Worm (Caenorhabditis elegans): ENCODE data around the gene C04A11.2.

The C04A11.2 gene

DNA sequence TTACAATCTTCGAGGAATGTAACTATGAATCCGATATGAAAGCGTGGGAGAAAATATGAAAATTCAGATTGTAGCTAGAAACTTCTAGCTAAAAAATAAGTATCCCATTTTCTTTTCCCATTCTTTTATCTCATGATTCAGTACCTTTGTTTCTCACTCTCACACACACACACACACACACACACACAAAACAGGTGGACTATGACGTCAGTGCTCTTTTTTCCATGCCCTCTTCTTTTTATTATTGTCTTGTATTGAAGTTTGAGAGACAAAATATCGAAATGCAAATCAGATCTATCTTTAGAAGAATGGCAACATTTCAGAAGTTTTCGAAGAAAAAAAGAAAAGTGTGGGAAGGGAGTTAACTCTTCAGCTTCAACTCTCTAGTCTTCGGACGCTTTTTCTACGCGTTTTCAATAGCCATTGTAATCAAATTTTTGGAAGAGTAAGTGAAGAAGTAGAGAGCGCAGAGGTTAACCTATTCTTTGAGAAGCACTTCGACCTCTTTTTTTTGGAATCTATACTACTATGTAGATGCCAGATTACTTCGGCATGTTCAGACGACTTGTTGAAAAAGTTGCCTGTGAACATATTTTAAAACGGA lies 34.6 kb downstream of the C04A11.2 start:
- no peak for TF ChIP-seq zfh-2 (GFP tag; conservative IDR thresholded peaks at IDR 0.05)
- TF ChIP-seq nfya-1 (tag; optimal IDR thresholded peaks at IDR 0.05; ENCODE audit: borderline replicate concordance, insufficient read depth), result no peak
- TF ChIP-seq ztf-28 (GFP tag; IDR thresholded peaks at IDR 0.05), result no peak
- no peak for TF ChIP-seq Y79H2A.3 (GFP tag; conservative IDR thresholded peaks at IDR 0.05)
- TF ChIP-seq atf-7 (tag; optimal IDR thresholded peaks at IDR 0.05), result no peak
- no peak for TF ChIP-seq hlh-26 (GFP tag; conservative IDR thresholded peaks at IDR 0.05)
- TF ChIP-seq F10E7.11 (tag; optimal IDR thresholded peaks at IDR 0.05), result no peak
- TF ChIP-seq gei-17 (GFP tag; optimal IDR thresholded peaks at IDR 0.05), result no peak
- no peak for TF ChIP-seq lin-40 (tag; optimal IDR thresholded peaks at IDR 0.05)

DNA sequence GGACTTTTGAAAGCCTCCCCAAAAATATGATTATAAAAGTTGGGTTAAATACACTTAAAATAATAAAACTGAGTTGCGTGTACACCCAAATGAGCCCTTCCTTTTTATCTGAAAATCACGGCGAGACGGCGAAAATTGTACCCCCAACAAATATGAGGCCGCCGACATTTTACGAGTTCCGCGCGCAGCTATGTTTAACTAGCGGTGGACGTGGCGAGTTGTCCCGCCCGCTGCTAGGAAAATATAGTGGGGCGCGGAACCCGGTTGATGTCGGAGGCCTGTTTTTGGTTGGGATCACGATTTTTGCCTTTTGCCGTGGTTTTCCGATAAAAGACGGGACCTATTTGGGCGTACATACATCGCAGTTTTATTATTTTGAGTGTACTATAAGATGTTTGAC lies 35.6 kb downstream of the C04A11.2 start:
- TF ChIP-seq snpc-4 (GFP tag; optimal IDR thresholded peaks at IDR 0.05), result no peak
- TF ChIP-seq snpc-4 (tag; optimal IDR thresholded peaks at IDR 0.05), result peak in 2 of 4 experiments; percentile 82 to 88
- no peak for TF ChIP-seq T26A5.8 (tag; optimal IDR thresholded peaks at IDR 0.05)
- peak; percentile 13; the same call in 1 of the 2 replicates for TF ChIP-seq hmg-1.2 (GFP tag; IDR thresholded peaks at IDR 0.05)
- no peak for TF ChIP-seq mcd-1 (GFP tag; IDR thresholded peaks at IDR 0.05)

DNA sequence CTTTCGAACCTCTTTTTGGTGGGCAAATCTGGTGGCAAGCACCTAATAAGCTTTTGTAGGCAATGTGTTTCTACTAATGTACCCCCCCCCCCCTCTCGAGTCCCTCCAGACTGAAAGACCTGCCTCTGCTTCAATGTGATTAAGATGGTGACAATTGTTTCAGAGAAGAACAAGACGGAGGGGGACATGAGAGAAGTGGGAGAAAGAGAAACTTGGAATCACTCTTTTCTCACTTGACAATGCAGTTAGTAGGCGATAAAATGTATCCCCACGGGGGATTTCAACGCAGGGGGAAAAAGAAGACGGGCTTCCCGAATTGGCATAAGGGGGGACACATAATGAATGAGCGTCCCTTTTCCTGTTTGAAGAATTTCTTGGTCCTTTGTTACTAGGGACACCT lies 36.4 kb downstream of the C04A11.2 start:
- TF ChIP-seq aptf-2 (GFP tag; conservative IDR thresholded peaks at IDR 0.05), result 0 out of 2 replicates have a peak, but pooled peaks have one; percentile 20
- 0 out of 2 replicates have a peak, but pooled peaks have one; percentile 34 for TF ChIP-seq hsf-1 (GFP tag; IDR thresholded peaks at IDR 0.05)
- no peak for TF ChIP-seq F10E7.11 (tag; optimal IDR thresholded peaks at IDR 0.05)

DNA sequence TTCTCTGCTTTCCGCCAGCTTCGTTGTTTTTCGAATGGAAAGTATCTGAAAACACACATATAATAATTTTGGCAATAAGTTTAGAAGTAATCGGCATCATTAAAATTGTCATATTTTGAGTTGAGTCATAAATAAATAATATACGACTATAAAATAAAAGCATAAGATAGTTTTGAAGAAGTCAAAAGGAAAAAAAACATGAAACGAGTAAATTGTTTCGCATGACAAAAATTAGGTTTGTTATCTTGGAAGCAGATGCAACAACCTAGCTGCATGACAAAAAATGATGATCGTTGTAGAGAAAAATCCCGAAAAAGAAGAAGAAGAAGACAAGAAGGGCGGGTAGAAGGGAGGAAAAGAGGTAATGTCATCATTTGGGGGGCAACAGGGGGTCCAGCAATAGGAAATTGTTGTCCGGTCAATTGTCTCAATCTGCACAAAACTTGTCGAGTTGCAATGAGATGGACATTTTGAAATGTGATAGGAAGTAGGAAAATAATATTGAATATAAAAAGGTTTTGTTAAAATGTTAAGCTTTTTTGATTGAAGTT lies 37.4 kb downstream of the C04A11.2 start, which contains the start of gene nlg-1:
Gene nlg-1 (minus strand): TSS at position 51 of the 551 bp plus-strand sequence.
- TF ChIP-seq bed-2 (GFP tag; IDR thresholded peaks at IDR 0.05) (no peak), zfh-2 (GFP tag; conservative IDR thresholded peaks at IDR 0.05) (no peak), gei-17 (GFP tag; optimal IDR thresholded peaks at IDR 0.05) (no peak), cebp-2 (GFP tag; IDR thresholded peaks at IDR 0.05) (no peak), egrh-3 (GFP tag; IDR thresholded peaks at IDR 0.05) (no peak), cebp-1 (GFP tag; IDR thresholded peaks at IDR 0.05) (no peak), cebp-1 (tag; optimal IDR thresholded peaks at IDR 0.05) (no peak), lag-1 (GFP tag; IDR thresholded peaks at IDR 0.05) (no peak), F57C9.4 (tag; optimal IDR thresholded peaks at IDR 0.05) (no peak), ztf-25 (GFP tag; IDR thresholded peaks at IDR 0.05) (no peak), lir-1 (GFP tag; conservative IDR thresholded peaks at IDR 0.05) (no peak), aptf-3 (GFP tag; IDR thresholded peaks at IDR 0.05) (no peak), B0261.1 (tag; optimal IDR thresholded peaks at IDR 0.05) (no peak), athp-1 (tag; optimal IDR thresholded peaks at IDR 0.05) (no peak)

DNA sequence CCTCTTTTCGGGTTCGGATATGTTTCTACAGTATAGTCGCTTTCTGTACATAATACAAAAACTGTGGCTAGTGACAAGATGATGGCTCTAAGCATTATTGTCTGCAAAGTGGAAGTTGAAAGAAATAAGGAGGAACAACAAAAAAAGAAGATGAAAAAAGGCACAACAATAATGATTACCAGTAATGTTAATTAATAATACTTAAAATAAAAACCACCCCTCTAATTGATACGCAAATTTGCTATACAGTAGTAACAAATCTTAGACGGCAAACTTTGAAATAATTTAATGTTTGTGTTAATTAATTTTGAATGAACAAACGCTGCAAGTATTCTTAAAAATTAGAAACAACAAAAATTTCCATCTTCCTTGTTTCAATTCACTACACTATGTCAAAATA lies 47.0 kb downstream of the C04A11.2 start, which contains the start of gene Y12A6A.1:
Gene Y12A6A.1 (minus strand): TSS at position 101 of the 400 bp plus-strand sequence.
- no peak for TF ChIP-seq tbx-9 (tag; optimal IDR thresholded peaks at IDR 0.05; ENCODE audit: borderline replicate concordance)

DNA sequence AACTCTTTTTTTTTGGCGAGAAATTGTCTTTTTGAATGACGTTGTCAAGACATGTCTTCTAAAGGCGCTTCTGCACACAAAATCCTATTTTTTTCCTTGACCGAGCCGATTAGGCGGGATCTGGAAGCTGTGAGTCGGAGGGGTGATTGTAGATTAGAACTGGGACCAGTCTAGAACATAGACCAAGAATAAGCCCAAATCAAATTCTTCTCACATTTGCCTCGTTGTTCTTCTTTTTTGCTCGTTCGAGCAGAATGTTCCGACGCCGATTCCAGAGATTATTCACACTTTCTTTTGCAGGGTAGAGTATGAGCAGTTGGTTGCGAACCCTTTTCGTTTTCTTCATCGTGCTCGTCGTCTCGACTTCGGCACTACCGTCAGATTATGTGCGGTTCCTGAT lies 50.1 kb downstream of the C04A11.2 start, which contains the start of gene nlp-53:
Gene nlp-53 (plus strand): TSS at position 301 of the 400 bp plus-strand sequence.
- TF ChIP-seq nfya-1 (tag; optimal IDR thresholded peaks at IDR 0.05; ENCODE audit: borderline replicate concordance, insufficient read depth) (no peak), sea-2 (GFP tag; IDR thresholded peaks at IDR 0.05) (no peak), unc-130 (GFP tag; optimal IDR thresholded peaks at IDR 0.05) (no peak), die-1 (tag; optimal IDR thresholded peaks at IDR 0.05) (no peak), unc-62 (GFP tag; optimal IDR thresholded peaks at IDR 0.05) (no peak), ztf-18 (tag; optimal IDR thresholded peaks at IDR 0.05) (no peak), Y67H2A.10 (GFP tag; conservative IDR thresholded peaks at IDR 0.05) (no peak), ztf-3 (GFP tag; optimal IDR thresholded peaks at IDR 0.05) (no peak), aptf-2 (GFP tag; conservative IDR thresholded peaks at IDR 0.05) (no peak), akir-1 (GFP tag; optimal IDR thresholded peaks at IDR 0.05) (no peak), efl-1 (GFP tag; optimal IDR thresholded peaks at IDR 0.05) (no peak), sdz-38 (tag; optimal IDR thresholded peaks at IDR 0.05) (no peak), ceh-27 (GFP tag; optimal IDR thresholded peaks at IDR 0.05) (no peak), Y53F4B.3 (GFP tag; IDR thresholded peaks at IDR 0.05) (no peak)
